Worm (Caenorhabditis elegans) whole organism, mixed stage, embryonic: ENCODE data around the gene pitr-6.
"Not testable (repeated sequence)": the region's sequence is repeated elsewhere in the genome, so short reads cannot be mapped to it uniquely, and the experiment has no call there.

ENCODE experiments used
- M03D4.4 ChIP-seq: sonication (generic microtip); optimal IDR thresholded peaks from 2 replicates; lab custom pipeline; 2017; ENCODE audit warnings: mild to moderate bottlenecking, missing genetic modification characterization, missing compliant biosample characterization
- blmp-1 ChIP-seq: fragments of 150-350 bp; optimal IDR thresholded peaks from 2 replicates; lab custom pipeline; 2014; ENCODE audit warnings: missing biosample characterization, missing genetic modification characterization
- ceh-39 ChIP-seq: fragments of 150-350 bp; optimal IDR thresholded peaks from 2 replicates; lab custom pipeline; 2014; ENCODE audit warnings: missing biosample characterization, missing genetic modification characterization
- ceh-43 ChIP-seq: fragments of 200-800 bp; sonication (Bioruptor generic); optimal IDR thresholded peaks from 2 replicates; lab custom pipeline; 2018; ENCODE audit warnings: mild to moderate bottlenecking, missing genetic modification characterization, moderate library complexity, missing compliant biosample characterization
- ceh-83 ChIP-seq: fragments of 200-800 bp; sonication (Bioruptor generic); optimal IDR thresholded peaks from 2 replicates; lab custom pipeline; 2018; ENCODE audit warnings: mild to moderate bottlenecking, missing genetic modification characterization, missing compliant biosample characterization
- ces-1 ChIP-seq: fragments of 150-350 bp; optimal IDR thresholded peaks from 2 replicates; lab custom pipeline; 2014; ENCODE audit warnings: missing biosample characterization, missing genetic modification reagents, missing genetic modification characterization
- cnd-1 ChIP-seq: fragments of 200-800 bp; sonication (Bioruptor generic); optimal IDR thresholded peaks from 2 replicates; lab custom pipeline; 2018; ENCODE audit warnings: mild to moderate bottlenecking, missing genetic modification characterization, missing compliant biosample characterization
- drap-1 ChIP-seq: fragments of 200-800 bp; sonication (Bioruptor generic); optimal IDR thresholded peaks from 3 replicates; lab custom pipeline; 2018; ENCODE audit warnings: mild to moderate bottlenecking, missing genetic modification characterization, missing compliant biosample characterization
- elt-1 ChIP-seq: sonication (generic microtip); optimal IDR thresholded peaks from 2 replicates; lab custom pipeline; 2017; ENCODE audit warnings: missing genetic modification characterization, mild to moderate bottlenecking, missing compliant biosample characterization, antibody characterized with exemption, moderate library complexity, borderline replicate concordance; ENCODE audit not compliant: insufficient read depth
- elt-3 ChIP-seq: fragments of 150-350 bp; optimal IDR thresholded peaks from 2 replicates; lab custom pipeline; 2014; ENCODE audit warnings: missing biosample characterization, missing genetic modification characterization
- flh-1 ChIP-seq: fragments of 200-800 bp; sonication (Bioruptor generic); optimal IDR thresholded peaks from 2 replicates; lab custom pipeline; 2018; ENCODE audit warnings: mild to moderate bottlenecking, missing genetic modification characterization, moderate library complexity, missing compliant biosample characterization
- lin-32 ChIP-seq: fragments of 200-800 bp; sonication (Bioruptor generic); optimal IDR thresholded peaks from 2 replicates; lab custom pipeline; 2018; ENCODE audit warnings: mild to moderate bottlenecking, missing genetic modification characterization, missing compliant biosample characterization
- lsy-2 ChIP-seq: fragments of 150-350 bp; optimal IDR thresholded peaks from 2 replicates; lab custom pipeline; 2014; ENCODE audit warnings: missing biosample characterization, missing genetic modification characterization
- mab-5 ChIP-seq: fragments of 150-350 bp; optimal IDR thresholded peaks from 2 replicates; lab custom pipeline; 2014; ENCODE audit warnings: missing biosample characterization, missing genetic modification characterization
- mep-1 ChIP-seq: fragments of 150-350 bp; optimal IDR thresholded peaks from 2 replicates; lab custom pipeline; 2017; ENCODE audit warnings: missing biosample characterization, missing genetic modification reagents, missing genetic modification characterization, inconsistent platforms
- mls-2 ChIP-seq: sonication (generic microtip); optimal IDR thresholded peaks from 2 replicates; lab custom pipeline; 2016; ENCODE audit warnings: mild to moderate bottlenecking, missing genetic modification characterization, moderate library complexity, missing compliant biosample characterization
- nhr-12 ChIP-seq: fragments of 150-350 bp; optimal IDR thresholded peaks from 2 replicates; lab custom pipeline; 2014; ENCODE audit warnings: missing biosample characterization, missing genetic modification characterization
- nhr-2 ChIP-seq: fragments of 150-350 bp; optimal IDR thresholded peaks from 2 replicates; lab custom pipeline; 2014; ENCODE audit warnings: missing biosample characterization, missing genetic modification characterization
- nhr-237 ChIP-seq: fragments of 150-350 bp; optimal IDR thresholded peaks from 2 replicates; lab custom pipeline; 2014; ENCODE audit warnings: missing biosample characterization, missing genetic modification characterization
- nhr-28 ChIP-seq: fragments of 150-350 bp; optimal IDR thresholded peaks from 2 replicates; lab custom pipeline; 2014; ENCODE audit warnings: missing biosample characterization, missing genetic modification characterization
- nhr-76 ChIP-seq: sonication (generic microtip); optimal IDR thresholded peaks from 2 replicates; lab custom pipeline; 2017; ENCODE audit warnings: missing biosample characterization, missing genetic modification characterization
- pha-4 ChIP-seq: fragments of 150-350 bp; optimal IDR thresholded peaks from 2 replicates; lab custom pipeline; 2018; ENCODE audit warnings: missing biosample characterization, missing genetic modification reagents, missing genetic modification characterization
- sem-2 ChIP-seq: fragments of 200-800 bp; sonication (Bioruptor generic); optimal IDR thresholded peaks from 2 replicates; lab custom pipeline; 2018; ENCODE audit warnings: mild to moderate bottlenecking, missing genetic modification characterization, missing compliant biosample characterization
- sptf-1 ChIP-seq: sonication (generic microtip); optimal IDR thresholded peaks from 2 replicates; lab custom pipeline; 2017; ENCODE audit warnings: mild to moderate bottlenecking, missing genetic modification characterization, moderate library complexity, missing compliant biosample characterization
- tbx-8 ChIP-seq: fragments of 200-800 bp; sonication (Bioruptor generic); optimal IDR thresholded peaks from 2 replicates; lab custom pipeline; 2018; ENCODE audit warnings: mild to moderate bottlenecking, missing genetic modification characterization, moderate library complexity, missing compliant biosample characterization
- unc-120 ChIP-seq: sonication (generic microtip); optimal IDR thresholded peaks from 2 replicates; lab custom pipeline; 2017; ENCODE audit warnings: missing genetic modification characterization, missing compliant biosample characterization; ENCODE audit not compliant: poor library complexity, severe bottlenecking
- unc-39 ChIP-seq: fragments of 150-350 bp; optimal IDR thresholded peaks from 2 replicates; lab custom pipeline; 2014; ENCODE audit warnings: missing biosample characterization, missing genetic modification characterization
- unc-62 ChIP-seq: fragments of 150-350 bp; optimal IDR thresholded peaks from 2 replicates; lab custom pipeline; 2014; ENCODE audit warnings: missing biosample characterization, missing genetic modification reagents, missing genetic modification characterization
- zip-8 ChIP-seq: fragments of 150-350 bp; optimal IDR thresholded peaks from 2 replicates; lab custom pipeline; 2014; ENCODE audit warnings: missing biosample characterization, missing genetic modification characterization

pitr-6 gene

DNA sequence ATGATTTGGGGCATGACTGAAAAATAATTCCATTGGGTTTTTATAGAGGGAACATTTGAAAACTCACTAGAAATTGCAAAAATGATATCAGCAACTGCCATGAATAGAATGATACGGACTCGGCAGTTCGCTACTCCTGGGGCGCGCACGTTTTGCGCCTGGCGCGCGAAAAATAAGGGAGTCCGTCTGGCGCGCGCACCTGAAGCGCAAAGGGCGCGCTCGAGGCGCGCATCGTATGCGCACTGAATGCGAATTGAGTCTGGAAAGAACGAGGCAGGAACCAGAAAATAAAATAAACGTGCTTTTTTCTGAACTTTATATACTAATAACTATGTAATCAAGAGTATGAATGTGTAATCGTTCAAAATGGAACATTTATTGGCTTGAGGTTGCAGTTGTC lies 4.0 kb upstream of the pitr-6 start, which contains the start of gene Y57A10C.10:
TSS of gene Y57A10C.10 (minus strand) at position 101 of the 400 bp plus-strand sequence.
- not testable (repeated sequence) for TF ChIP-seq flh-1, mep-1, unc-62

DNA sequence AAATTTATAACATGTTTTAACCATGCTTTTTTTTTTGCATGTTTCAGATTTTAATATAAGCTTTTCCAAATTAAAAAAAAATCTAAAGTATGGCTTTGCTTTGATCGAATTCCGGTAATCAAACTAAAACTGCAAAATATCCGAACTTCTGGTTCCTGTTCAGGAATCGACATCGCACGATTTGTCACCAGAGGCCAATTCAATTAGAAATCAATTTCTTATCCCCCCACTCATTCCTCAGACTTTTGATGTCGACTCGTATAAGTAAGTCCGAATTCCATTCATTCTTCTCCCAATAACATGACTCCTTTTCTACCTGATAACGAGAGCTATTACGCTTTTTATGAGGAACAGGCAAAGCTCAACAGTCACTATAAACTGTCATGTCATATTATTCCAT lies 3.1 kb downstream of the pitr-6 start, which contains the start of gene srh-27:
TSS of gene srh-27 (plus strand) at position 301 of the 400 bp plus-strand sequence.
- TF ChIP-seq mab-5 (tag; lab: Kevin White, UChicago) (no peak), lin-32 (GFP tag; lab: Kevin White, UChicago) (no peak), drap-1 (GFP tag; lab: Kevin White, UChicago) (no peak), mep-1 (no peak), cnd-1 (tag; lab: Kevin White, UChicago) (no peak), pha-4 (no peak), ceh-43 (no peak), nhr-28 (tag; lab: Kevin White, UChicago) (no peak), nhr-76 (tag; lab: Kevin White, UChicago) (no peak)

ce11 chrII:12449849-12450248 lies 4.7 kb downstream of the pitr-6 start, which contains the start of gene sre-34:
Gene sre-34 (plus strand): TSS chrII:12450149.
- TF ChIP-seq unc-62 (no peak), ceh-83 (GFP tag; lab: Kevin White, UChicago) (no peak), ceh-39 (tag; lab: Kevin White, UChicago) (no peak), blmp-1 (tag; lab: Kevin White, UChicago) (no peak), nhr-237 (tag; lab: Kevin White, UChicago) (no peak), zip-8 (no peak), nhr-28 (tag; lab: Kevin White, UChicago) (no peak), sem-2 (GFP tag; lab: Kevin White, UChicago) (no peak), sptf-1 (tag; lab: Kevin White, UChicago) (no peak), ceh-43 (no peak), lin-32 (GFP tag; lab: Kevin White, UChicago) (no peak), cnd-1 (tag; lab: Kevin White, UChicago) (no peak), nhr-12 (tag; lab: Kevin White, UChicago) (no peak), nhr-76 (tag; lab: Kevin White, UChicago) (no peak), ces-1 (no peak), elt-1 (no peak), M03D4.4 (tag; lab: Kevin White, UChicago) (no peak)

DNA sequence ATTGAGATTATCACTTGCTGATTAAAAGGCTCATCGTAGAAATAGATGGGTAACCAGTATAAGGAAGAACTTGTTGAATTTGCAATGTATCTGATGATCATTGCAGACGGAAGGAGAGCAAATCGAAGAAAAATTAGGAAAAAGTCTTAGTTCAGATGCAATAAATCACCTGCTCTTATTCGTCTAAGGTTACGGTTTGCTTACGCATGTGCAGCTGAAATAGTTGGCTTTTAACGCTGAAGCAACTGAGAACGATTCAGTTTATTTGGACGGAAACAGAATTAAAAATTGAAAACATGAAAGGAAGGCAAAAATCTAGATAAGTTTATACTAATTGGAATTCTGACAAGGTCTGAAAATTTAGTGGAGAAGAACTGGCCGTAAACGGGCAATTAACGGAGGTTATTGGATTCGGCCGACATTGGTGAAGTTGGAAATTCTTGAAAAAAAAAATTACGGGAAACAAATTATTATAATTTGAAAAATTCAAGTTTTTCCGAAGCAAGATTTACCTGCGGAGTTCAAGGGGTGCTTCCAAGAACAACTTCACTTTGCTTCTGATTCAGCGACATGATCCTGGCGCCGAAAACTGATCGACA lies 7.7 kb downstream of the pitr-6 start, which contains the start of the genes sre-35 and sre-33:
TSS of gene sre-35 (minus strand) at position 101 of the 599 bp plus-strand sequence.
TSS of gene sre-33 (plus strand) at position 549 of the 599 bp plus-strand sequence.
- TF ChIP-seq nhr-237 (tag; lab: Kevin White, UChicago) (no peak), nhr-28 (tag; lab: Kevin White, UChicago) (no peak), ceh-39 (tag; lab: Kevin White, UChicago) (no peak), nhr-2 (no peak), elt-1 (no peak), sptf-1 (tag; lab: Kevin White, UChicago) (no peak), tbx-8 (GFP tag; lab: Kevin White, UChicago) (no peak), unc-39 (no peak), cnd-1 (tag; lab: Kevin White, UChicago) (no peak), flh-1 (no peak), ceh-43 (no peak), M03D4.4 (tag; lab: Kevin White, UChicago) (no peak), ceh-83 (GFP tag; lab: Kevin White, UChicago) (no peak)
- TF ChIP-seq, all 35 proteins: peak for 0

ce11 chrII:12456633-12457032 lies 11.5 kb downstream of the pitr-6 start, which contains the start of gene sre-32:
Gene sre-32 (minus strand): TSS chrII:12456733.
- no peak for TF ChIP-seq drap-1 (GFP tag; lab: Kevin White, UChicago)
- TF ChIP-seq nhr-76 (tag; lab: Kevin White, UChicago), result no peak
- TF ChIP-seq elt-1, result no peak
- TF ChIP-seq mep-1, result no peak
- no peak for TF ChIP-seq nhr-2
- TF ChIP-seq sptf-1 (tag; lab: Kevin White, UChicago), result no peak
- TF ChIP-seq lsy-2, result no peak
- TF ChIP-seq nhr-237 (tag; lab: Kevin White, UChicago), result no peak
- no peak for TF ChIP-seq nhr-12 (tag; lab: Kevin White, UChicago)
- TF ChIP-seq nhr-28 (tag; lab: Kevin White, UChicago), result no peak
- TF ChIP-seq mls-2 (tag; lab: Kevin White, UChicago), result no peak
- no peak for TF ChIP-seq unc-120 (tag; lab: Kevin White, UChicago)
- TF ChIP-seq mab-5 (tag; lab: Kevin White, UChicago), result no peak
- TF ChIP-seq elt-3 (tag; lab: Kevin White, UChicago), result no peak
